Worm (Caenorhabditis elegans) whole organism, early embryonic: ENCODE results near the gene F14F9.4.

Source experiments
- B0310.2 ChIP-seq: sonication (generic microtip); optimal IDR thresholded peaks from 2 replicates; lab custom pipeline; 2016; ENCODE audit warnings: mild to moderate bottlenecking, missing genetic modification characterization, missing compliant biosample characterization
- F13C5.2 ChIP-seq: sonication (generic microtip); optimal IDR thresholded peaks from 2 replicates; lab custom pipeline; 2017; ENCODE audit warnings: mild to moderate bottlenecking, missing genetic modification characterization, inconsistent platforms, missing compliant biosample characterization
- aly-1 ChIP-seq: sonication (generic microtip); optimal IDR thresholded peaks from 2 replicates; lab custom pipeline; 2016; ENCODE audit warnings: missing genetic modification characterization, missing compliant biosample characterization
- ama-1 ChIP-seq: fragments of 150-350 bp; optimal IDR thresholded peaks from 2 replicates; lab custom pipeline; 2014
- pes-1 ChIP-seq: fragments of 200-800 bp; sonication (Bioruptor generic); IDR thresholded peaks from 2 replicates; pipeline ENCODE4 v1.3.6; 2022; ENCODE audit warnings: missing genetic modification reagents, missing genetic modification characterization, missing compliant biosample characterization
- scrt-1 ChIP-seq: fragments of 200-800 bp; sonication (Bioruptor generic); IDR thresholded peaks from 2 replicates; pipeline ENCODE4 v1.3.6; 2022; ENCODE audit warnings: missing genetic modification characterization, missing compliant biosample characterization

- TF ChIP-seq F13C5.2 (tag; lab: Kevin White, UChicago): no peak
- no peak for TF ChIP-seq ama-1
- TF ChIP-seq B0310.2 (tag; lab: Kevin White, UChicago): no peak
- TF ChIP-seq scrt-1 (GFP tag; lab: Robert Waterston, UW): no peak
- TF ChIP-seq aly-1 (tag; lab: Kevin White, UChicago): no peak
- no peak for TF ChIP-seq pes-1 (GFP tag; lab: Robert Waterston, UW)
These were observed 12.0 kb downstream of the F14F9.4 start, which contains the start of gene F14F9.2 for ce11 chrV:5144541-5144940.
